Fruit fly (Drosophila melanogaster) Kc167 (cell line): ENCODE measurements around the gene CG5928.

ENCODE experiments used
- Myc ChIP-seq: fragments of >200 bp; optimal IDR thresholded peaks from 2 replicates; lab custom pipeline; 2017; ENCODE audit warnings: missing external identifiers
- Sin3A ChIP-seq: fragments of >200 bp; optimal IDR thresholded peaks from 2 replicates; lab custom pipeline; 2018; ENCODE audit warnings: missing external identifiers
- h ChIP-seq: fragments of >200 bp; optimal IDR thresholded peaks from 3 replicates; lab custom pipeline; 2018; ENCODE audit warnings: missing external identifiers
- insv ChIP-seq: fragments of >200 bp; optimal IDR thresholded peaks from 3 replicates; lab custom pipeline; 2018; ENCODE audit warnings: missing external identifiers
- psq ChIP-seq: fragments of >200 bp; optimal IDR thresholded peaks from 2 replicates; lab custom pipeline; 2017; ENCODE audit warnings: missing external identifiers
- ttk ChIP-seq: sonication (Bioruptor generic); optimal IDR thresholded peaks from 2 replicates; lab custom pipeline; 2017; ENCODE audit warnings: missing external identifiers

The CG5928 gene

DNA sequence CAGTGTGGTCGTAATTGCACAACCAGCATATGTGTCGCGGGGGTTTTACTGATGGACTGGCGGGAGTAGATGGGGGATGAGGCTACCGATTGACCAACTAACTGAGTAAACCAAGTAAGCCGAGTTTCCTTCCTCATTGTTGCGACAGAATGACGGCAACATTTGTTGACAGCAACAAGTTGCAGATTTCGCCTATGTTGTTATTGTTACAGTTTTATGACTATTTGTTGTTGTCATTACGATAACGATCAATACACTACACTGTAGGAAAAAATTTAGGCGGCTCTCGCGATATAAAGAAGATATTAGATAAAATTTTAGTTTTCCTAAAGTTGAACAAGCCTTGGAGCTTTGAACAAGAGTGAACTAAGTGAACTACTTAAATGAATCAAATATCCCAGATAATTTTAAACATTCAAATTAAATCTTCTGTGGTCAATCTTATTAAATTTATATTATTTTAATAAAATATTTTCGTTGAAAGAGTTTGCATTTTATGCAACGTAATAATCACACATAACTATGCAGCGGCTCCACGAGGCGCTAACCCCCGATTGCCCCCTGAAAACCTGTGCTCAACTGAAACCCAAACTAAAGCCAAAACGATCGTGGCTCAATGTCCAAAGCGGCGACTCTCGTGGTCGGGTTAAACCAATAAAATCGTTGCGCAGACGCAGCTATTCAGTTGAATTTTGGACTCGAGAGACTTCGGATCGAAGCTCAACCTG lies at the start of gene CG5928:
TSS of gene CG5928 (plus strand) at position 678 of the 728 bp plus-strand sequence.
- TF ChIP-seq Myc (lab: Kevin White, UChicago) = no peak
- TF ChIP-seq Sin3A = no peak
- no peak for TF ChIP-seq ttk
- no peak for TF ChIP-seq h
- no peak for TF ChIP-seq insv (lab: Kevin White, UChicago)
- TF ChIP-seq psq (lab: Kevin White, UChicago) = no peak

DNA sequence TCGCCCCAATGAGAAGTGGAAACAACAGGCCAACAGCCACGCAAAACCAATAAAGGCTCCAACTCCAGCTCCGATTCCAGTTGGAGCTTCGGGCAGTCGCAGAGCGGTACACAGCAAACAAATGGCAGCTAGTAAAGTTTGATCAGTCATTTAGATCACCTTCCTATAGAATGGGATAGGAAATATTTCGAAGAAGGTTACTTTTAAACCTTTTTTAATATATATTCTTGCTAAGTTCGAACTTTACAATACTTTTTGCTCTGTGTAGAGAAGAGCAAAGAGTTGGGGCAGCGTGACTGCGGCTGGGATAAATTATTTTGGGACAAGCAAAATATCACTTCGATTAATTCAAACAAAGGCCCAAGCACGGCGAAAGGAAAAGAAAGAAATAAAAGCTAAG lies 47.5 kb upstream of the CG5928 start:
- TF ChIP-seq ttk = no peak
- no peak for TF ChIP-seq h
- TF ChIP-seq psq (lab: Kevin White, UChicago) = no peak
- TF ChIP-seq insv (lab: Kevin White, UChicago) = no peak
- TF ChIP-seq Sin3A = no peak
- no peak for TF ChIP-seq Myc (lab: Kevin White, UChicago)

DNA sequence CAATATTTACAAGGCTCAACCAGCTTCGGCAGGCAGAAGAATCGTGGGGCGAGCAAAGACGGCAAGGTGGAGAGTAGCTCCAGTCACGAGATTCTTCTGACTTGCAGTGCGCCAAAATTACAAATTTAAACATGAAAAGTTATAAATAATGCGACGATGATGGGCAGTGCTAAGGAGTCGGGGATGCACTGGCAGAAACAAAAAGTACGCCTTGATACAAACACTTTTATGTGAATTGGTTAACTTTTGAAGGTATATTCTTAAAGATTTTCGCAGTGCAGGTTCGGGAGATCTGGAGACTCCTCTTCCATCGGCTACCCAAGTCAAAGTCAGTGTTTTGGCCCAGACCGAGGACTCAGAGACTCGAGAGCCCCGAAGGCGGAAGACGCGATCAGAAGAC lies 46.3 kb upstream of the CG5928 start:
- TF ChIP-seq psq (lab: Kevin White, UChicago) (no peak), insv (lab: Kevin White, UChicago) (no peak), ttk (no peak), Myc (lab: Kevin White, UChicago) (no peak), Sin3A (no peak), h (no peak)

DNA sequence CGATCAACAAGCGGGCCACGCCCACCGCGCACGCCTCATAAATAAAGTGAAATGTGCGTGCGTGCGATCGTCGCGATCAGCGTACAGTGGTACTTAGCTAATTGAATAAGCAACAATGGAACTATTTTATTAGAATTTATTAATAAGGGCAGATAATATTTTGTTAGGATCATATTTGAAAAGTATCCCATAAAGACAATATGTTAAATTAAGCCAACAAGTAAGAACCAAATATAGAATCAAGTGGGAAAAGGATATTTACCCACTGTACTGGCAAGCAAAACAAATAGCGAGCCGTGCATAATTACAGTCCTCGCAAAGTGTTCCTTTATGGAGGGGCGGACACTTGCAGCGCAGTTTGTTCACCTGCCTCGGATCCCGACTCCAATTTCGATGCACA lies 45.7 kb upstream of the CG5928 start:
- TF ChIP-seq ttk (no peak), Myc (lab: Kevin White, UChicago) (no peak), Sin3A (no peak), h (no peak), psq (lab: Kevin White, UChicago) (no peak), insv (lab: Kevin White, UChicago) (no peak)

DNA sequence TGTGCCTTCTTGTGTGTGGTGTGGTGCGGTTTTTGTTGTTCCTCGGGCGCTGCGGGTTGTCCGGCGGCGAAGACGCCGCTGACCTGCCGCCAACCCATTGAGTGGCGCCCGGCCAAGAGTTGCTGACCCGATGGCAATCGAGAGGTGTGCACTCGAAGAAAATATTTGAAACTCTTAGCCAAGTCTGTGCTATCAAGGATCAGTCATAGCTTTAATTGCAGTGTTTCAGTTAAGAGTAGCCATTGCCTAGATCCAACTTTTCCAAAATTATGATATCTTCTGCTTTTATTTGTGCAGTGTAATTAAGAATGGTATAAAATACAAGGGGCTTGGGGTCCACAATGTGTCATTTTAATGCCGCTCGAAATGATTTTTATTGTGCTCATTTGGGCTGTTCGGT lies 43.1 kb upstream of the CG5928 start:
- TF ChIP-seq Myc (lab: Kevin White, UChicago) (no peak), h (no peak), insv (lab: Kevin White, UChicago) (no peak), ttk (no peak), Sin3A (no peak), psq (lab: Kevin White, UChicago) (no peak)

DNA sequence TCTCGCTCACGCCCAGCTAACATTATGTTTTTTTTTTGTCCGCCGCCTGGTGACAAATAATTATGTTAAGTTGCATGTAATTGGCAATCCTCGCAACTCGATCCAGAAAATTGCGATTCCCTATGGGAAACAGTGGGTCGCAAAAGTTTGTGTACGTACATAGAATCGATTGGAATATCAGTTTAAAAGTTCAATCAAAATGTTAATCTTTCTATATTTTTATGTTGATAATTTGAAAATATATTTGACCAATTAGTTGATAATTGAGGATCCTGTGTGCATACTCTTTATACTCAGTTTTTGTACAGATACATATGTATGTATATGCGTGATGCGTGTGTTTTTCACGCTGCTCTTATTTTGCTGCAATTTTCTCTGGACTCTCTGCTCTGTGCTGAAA lies 39.9 kb upstream of the CG5928 start:
- no peak for TF ChIP-seq h
- TF ChIP-seq ttk = no peak
- TF ChIP-seq psq (lab: Kevin White, UChicago) = no peak
- TF ChIP-seq insv (lab: Kevin White, UChicago) = no peak
- no peak for TF ChIP-seq Sin3A
- TF ChIP-seq Myc (lab: Kevin White, UChicago) = no peak

DNA sequence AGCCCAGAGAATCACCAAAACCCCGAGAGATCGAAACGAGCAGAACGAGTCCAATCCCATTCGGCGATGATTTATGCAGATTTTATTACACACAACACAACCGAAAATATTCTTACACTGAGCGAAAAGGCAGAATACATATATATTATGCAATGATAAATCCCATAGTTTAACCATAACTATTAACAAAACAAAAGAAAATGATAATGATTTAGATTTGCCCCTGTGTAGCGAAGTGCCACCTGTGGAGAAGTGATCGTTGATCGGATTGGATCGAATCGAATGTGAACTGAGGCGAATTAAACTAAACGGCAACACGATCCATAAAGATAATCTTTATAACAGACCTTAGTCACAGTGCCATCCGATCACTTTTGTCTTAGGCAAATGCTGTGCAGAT lies 38.7 kb upstream of the CG5928 start:
- no peak for TF ChIP-seq psq (lab: Kevin White, UChicago)
- TF ChIP-seq insv (lab: Kevin White, UChicago) = no peak
- TF ChIP-seq Sin3A = no peak
- no peak for TF ChIP-seq Myc (lab: Kevin White, UChicago)

DNA sequence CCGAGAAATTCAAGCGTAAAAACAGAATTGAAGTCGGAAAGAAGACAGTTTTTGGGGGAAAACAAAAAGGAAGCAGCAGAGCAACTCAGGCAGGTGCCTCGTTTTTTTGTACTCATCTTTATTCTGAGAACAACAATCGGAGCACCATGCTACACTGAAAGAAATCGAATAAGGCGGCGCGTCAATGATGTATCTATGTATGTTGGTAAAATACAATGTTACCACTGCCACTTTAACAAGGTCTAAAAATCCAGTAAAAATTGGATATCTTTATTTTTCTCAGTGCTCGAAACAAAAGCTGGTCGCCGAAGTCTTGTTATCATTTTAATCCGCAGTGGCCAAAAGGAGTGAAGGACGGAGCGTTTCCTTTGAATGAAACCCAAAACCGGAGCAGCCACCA lies 37.7 kb upstream of the CG5928 start:
- TF ChIP-seq psq (lab: Kevin White, UChicago) (no peak), ttk (no peak)

DNA sequence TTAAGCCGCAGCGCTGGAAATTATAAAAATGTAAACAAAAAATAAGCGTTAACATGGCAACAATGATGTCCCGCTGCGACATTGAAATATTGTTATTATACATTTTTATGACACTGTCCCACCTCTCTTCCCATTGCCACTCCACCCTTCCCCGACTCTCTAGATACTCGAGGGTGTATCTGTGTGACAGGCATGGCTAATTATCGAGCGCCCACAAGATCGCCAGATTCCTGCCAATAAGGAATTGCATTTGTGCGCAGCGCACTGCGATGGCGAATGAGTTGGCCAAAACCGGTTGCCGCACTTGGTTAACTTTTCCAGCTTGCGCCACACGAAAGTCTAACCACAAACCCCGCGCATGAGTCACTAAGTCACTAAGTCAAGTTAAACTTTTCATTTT lies 37.2 kb upstream of the CG5928 start:
- TF ChIP-seq ttk = no peak
- no peak for TF ChIP-seq insv (lab: Kevin White, UChicago)
- TF ChIP-seq h = no peak
- TF ChIP-seq Myc (lab: Kevin White, UChicago) = no peak
- TF ChIP-seq psq (lab: Kevin White, UChicago) = no peak
- TF ChIP-seq Sin3A = no peak

DNA sequence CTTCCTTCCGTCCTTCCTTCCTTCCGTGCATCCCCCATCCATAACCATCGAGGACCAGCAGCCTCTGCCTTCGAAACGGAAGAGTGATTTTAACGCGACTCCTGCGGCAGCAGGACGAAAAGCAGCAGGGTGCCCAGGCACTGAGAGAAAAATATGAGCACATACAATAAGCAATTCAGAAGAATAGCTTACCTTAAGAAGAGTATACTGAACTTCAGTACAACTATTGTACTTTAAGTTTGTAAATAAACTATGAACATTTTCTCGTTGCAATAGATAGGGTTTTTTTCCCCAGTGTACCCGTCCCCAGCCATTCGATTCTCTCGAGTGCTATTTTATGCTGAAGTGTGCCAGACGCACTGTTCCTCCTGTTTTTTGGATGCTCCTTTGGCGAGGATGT lies 36.1 kb upstream of the CG5928 start:
- TF ChIP-seq Sin3A (no peak), insv (lab: Kevin White, UChicago) (no peak), h (no peak), ttk (no peak), Myc (lab: Kevin White, UChicago) (no peak)

DNA sequence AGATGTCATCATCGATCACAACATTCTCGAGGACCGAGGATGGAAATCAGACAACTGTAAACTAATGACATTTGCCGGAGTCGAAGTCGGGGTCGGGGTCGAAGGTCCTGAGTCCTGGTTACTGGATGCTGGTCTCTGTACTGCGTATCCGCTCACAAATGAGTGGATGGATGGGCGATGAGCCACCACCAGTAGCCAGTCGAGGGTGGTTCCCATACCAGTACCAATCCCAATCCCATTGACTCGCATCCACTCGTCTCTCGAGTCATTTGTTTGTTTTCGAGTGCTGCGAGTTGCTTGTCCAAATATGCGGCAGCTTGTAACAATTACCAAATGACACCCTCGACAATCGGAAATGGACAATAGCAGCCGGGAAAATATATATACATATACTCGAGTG lies 34.9 kb upstream of the CG5928 start:
- TF ChIP-seq ttk = no peak
- TF ChIP-seq h = no peak
- no peak for TF ChIP-seq insv (lab: Kevin White, UChicago)
- no peak for TF ChIP-seq psq (lab: Kevin White, UChicago)
- no peak for TF ChIP-seq Myc (lab: Kevin White, UChicago)

DNA sequence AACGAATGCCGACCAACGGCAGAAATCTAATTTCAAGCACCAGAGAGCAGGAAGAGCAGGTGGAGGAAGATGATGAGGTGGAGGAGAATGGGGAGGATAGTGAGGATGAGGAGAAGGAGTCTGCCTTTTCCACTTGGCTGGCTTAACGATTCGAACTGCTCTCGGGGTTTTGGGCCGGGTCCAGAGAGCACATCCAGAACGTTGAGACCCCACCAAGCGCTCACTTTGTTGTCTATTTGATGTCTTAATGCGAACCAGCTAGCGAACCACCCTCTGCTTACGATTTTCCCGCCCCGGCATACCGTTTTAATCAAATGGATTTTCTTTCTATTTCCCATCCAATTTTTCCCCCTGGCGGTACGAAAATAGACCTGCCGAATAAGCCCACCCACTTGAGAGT lies 33.0 kb upstream of the CG5928 start:
- TF ChIP-seq h (no peak), insv (lab: Kevin White, UChicago) (no peak), Sin3A (no peak), Myc (lab: Kevin White, UChicago) (no peak), psq (lab: Kevin White, UChicago) (no peak), ttk (no peak)

DNA sequence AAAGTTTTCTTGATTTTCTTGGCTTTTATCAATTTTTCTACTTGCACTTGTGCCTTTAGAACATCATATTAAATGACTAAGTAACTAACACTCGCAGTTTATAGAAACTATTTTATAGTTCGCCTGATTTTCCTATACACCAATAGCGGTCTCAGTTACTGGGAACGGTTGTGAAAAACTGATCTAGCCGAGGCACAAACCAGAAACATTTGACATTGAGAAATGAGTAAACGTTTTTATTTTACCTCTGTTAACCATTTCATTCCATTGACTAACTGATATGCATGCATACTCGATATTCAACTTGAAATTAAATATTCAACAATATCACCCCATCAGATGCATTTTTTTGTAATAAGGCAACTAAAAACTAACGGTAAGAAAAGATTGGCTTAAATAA lies 32.4 kb upstream of the CG5928 start:
- no peak for TF ChIP-seq h
- no peak for TF ChIP-seq Sin3A
- no peak for TF ChIP-seq insv (lab: Kevin White, UChicago)
- no peak for TF ChIP-seq psq (lab: Kevin White, UChicago)
- no peak for TF ChIP-seq ttk
- no peak for TF ChIP-seq Myc (lab: Kevin White, UChicago)
